Worm (Caenorhabditis elegans) whole organism, L3 larva: Measurements from ENCODE around the gene M02E1.1.

Source experiments
- R02D3.7 ChIP-seq: fragments of 150-350 bp; optimal IDR thresholded peaks from 2 replicates; lab custom pipeline; 2014; ENCODE audit warnings: missing biosample characterization, missing genetic modification characterization
- ZK546.5 ChIP-seq: sonication (generic microtip); optimal IDR thresholded peaks from 2 replicates; lab custom pipeline; 2017; ENCODE audit warnings: missing biosample characterization, missing genetic modification characterization
- aly-2 ChIP-seq: fragments of 150-350 bp; optimal IDR thresholded peaks from 2 replicates; lab custom pipeline; 2014; ENCODE audit warnings: missing biosample characterization, missing genetic modification characterization
- ama-1 ChIP-seq: fragments of 150-350 bp; optimal IDR thresholded peaks from 2 replicates; lab custom pipeline; 2018
- ceh-16 ChIP-seq: sonication (generic microtip); optimal IDR thresholded peaks from 2 replicates; lab custom pipeline; 2017; ENCODE audit warnings: missing biosample characterization, missing genetic modification characterization
- ceh-28 ChIP-seq: fragments of 150-350 bp; optimal IDR thresholded peaks from 2 replicates; lab custom pipeline; 2014; ENCODE audit warnings: missing biosample characterization, missing genetic modification reagents, missing genetic modification characterization
- ceh-82 ChIP-seq: fragments of 150-350 bp; optimal IDR thresholded peaks from 2 replicates; lab custom pipeline; 2014; ENCODE audit warnings: missing biosample characterization, missing genetic modification characterization
- ceh-9 ChIP-seq: sonication (generic microtip); optimal IDR thresholded peaks from 2 replicates; lab custom pipeline; 2018; ENCODE audit warnings: missing biosample characterization, missing genetic modification characterization
- daf-12 ChIP-seq: fragments of 150-350 bp; optimal IDR thresholded peaks from 2 replicates; lab custom pipeline; 2014; ENCODE audit warnings: missing biosample characterization, missing genetic modification reagents, missing genetic modification characterization
- egl-27 ChIP-seq: sonication (generic microtip); optimal IDR thresholded peaks from 4 replicates; lab custom pipeline; 2017; ENCODE audit warnings: missing biosample characterization, missing genetic modification reagents, missing genetic modification characterization
- egl-5 ChIP-seq: fragments of 150-350 bp; optimal IDR thresholded peaks from 2 replicates; lab custom pipeline; 2017; ENCODE audit warnings: missing biosample characterization, missing genetic modification reagents, missing genetic modification characterization, inconsistent platforms
- elt-1 ChIP-seq: fragments of 150-350 bp; optimal IDR thresholded peaks from 2 replicates; lab custom pipeline; 2014; ENCODE audit warnings: missing biosample characterization, missing genetic modification characterization
- elt-2 ChIP-seq: sonication (generic microtip); optimal IDR thresholded peaks from 2 replicates; lab custom pipeline; 2016; ENCODE audit warnings: missing genetic modification reagents, mild to moderate bottlenecking, missing genetic modification characterization, missing compliant biosample characterization
- elt-3 ChIP-seq, 3 experiments: fragments of 150-350 bp in 1 of 3; sonication (generic microtip) in 2 of 3; optimal IDR thresholded peaks; 2 replicates in 2 of 3; 4 replicates in 1 of 3; lab custom pipeline; 2014 to 2017; ENCODE audit warnings: missing biosample characterization in 3 of 3, missing genetic modification characterization in 3 of 3
- eor-1 ChIP-seq, 2 experiments: fragments of 150-350 bp; optimal IDR thresholded peaks; 2 replicates each; lab custom pipeline; 2014 to 2018; ENCODE audit warnings: missing biosample characterization in 2 of 2, missing genetic modification characterization in 2 of 2
- fkh-10 ChIP-seq: sonication (generic microtip); optimal IDR thresholded peaks from 2 replicates; lab custom pipeline; 2017; ENCODE audit warnings: missing biosample characterization, missing genetic modification reagents, missing genetic modification characterization
- fkh-2 ChIP-seq: fragments of 150-350 bp; optimal IDR thresholded peaks from 2 replicates; lab custom pipeline; 2014; ENCODE audit warnings: missing biosample characterization, missing genetic modification reagents, missing genetic modification characterization
- fos-1 ChIP-seq: fragments of 150-350 bp; optimal IDR thresholded peaks from 2 replicates; lab custom pipeline; 2014; ENCODE audit warnings: missing biosample characterization, missing genetic modification characterization
- hmg-11 ChIP-seq: sonication (generic microtip); optimal IDR thresholded peaks from 2 replicates; lab custom pipeline; 2016; ENCODE audit warnings: missing genetic modification characterization, missing compliant biosample characterization
- jun-1 ChIP-seq: fragments of 150-350 bp; optimal IDR thresholded peaks from 2 replicates; lab custom pipeline; 2014; ENCODE audit warnings: missing biosample characterization, missing genetic modification reagents, missing genetic modification characterization
- lin-15B ChIP-seq: fragments of 150-350 bp; optimal IDR thresholded peaks from 2 replicates; lab custom pipeline; 2014; ENCODE audit warnings: missing biosample characterization, missing genetic modification characterization
- lin-39 ChIP-seq: fragments of 150-350 bp; optimal IDR thresholded peaks from 2 replicates; lab custom pipeline; 2018; ENCODE audit warnings: missing biosample characterization, missing genetic modification reagents, missing genetic modification characterization
- lsy-12 ChIP-seq: sonication (generic microtip); optimal IDR thresholded peaks from 2 replicates; lab custom pipeline; 2016; ENCODE audit warnings: mild to moderate bottlenecking, missing genetic modification characterization, missing compliant biosample characterization
- mdl-1 ChIP-seq: fragments of 150-350 bp; optimal IDR thresholded peaks from 2 replicates; lab custom pipeline; 2014; ENCODE audit warnings: missing biosample characterization, missing genetic modification characterization
- mml-1 ChIP-seq: fragments of 150-350 bp; sonication (generic microtip); optimal IDR thresholded peaks from 3 replicates; lab custom pipeline; 2014; ENCODE audit warnings: missing biosample characterization, missing genetic modification characterization
- nfya-1 ChIP-seq: sonication (generic microtip); optimal IDR thresholded peaks from 2 replicates; lab custom pipeline; 2017; ENCODE audit warnings: missing genetic modification characterization, mild to moderate bottlenecking, missing compliant biosample characterization, antibody characterized with exemption, moderate library complexity; ENCODE audit not compliant: insufficient read depth
- nhr-11 ChIP-seq: fragments of 150-350 bp; optimal IDR thresholded peaks from 2 replicates; lab custom pipeline; 2014; ENCODE audit warnings: missing biosample characterization, missing genetic modification characterization
- nhr-12 ChIP-seq: fragments of 150-350 bp; optimal IDR thresholded peaks from 2 replicates; lab custom pipeline; 2014; ENCODE audit warnings: missing biosample characterization, missing genetic modification characterization
- nhr-23 ChIP-seq: fragments of 150-350 bp; optimal IDR thresholded peaks from 2 replicates; lab custom pipeline; 2014; ENCODE audit warnings: missing biosample characterization, missing genetic modification reagents, missing genetic modification characterization
- nhr-237 ChIP-seq: fragments of 150-350 bp; optimal IDR thresholded peaks from 2 replicates; lab custom pipeline; 2014; ENCODE audit warnings: missing biosample characterization, missing genetic modification characterization
- nhr-25 ChIP-seq: sonication (generic microtip); optimal IDR thresholded peaks from 2 replicates; lab custom pipeline; 2017; ENCODE audit warnings: missing biosample characterization, missing genetic modification characterization
- nhr-28 ChIP-seq: fragments of 150-350 bp; optimal IDR thresholded peaks from 2 replicates; lab custom pipeline; 2014; ENCODE audit warnings: missing biosample characterization, missing genetic modification characterization
- nhr-43 ChIP-seq: sonication (generic microtip); optimal IDR thresholded peaks from 2 replicates; lab custom pipeline; 2016; ENCODE audit warnings: mild to moderate bottlenecking, missing genetic modification characterization, missing compliant biosample characterization; ENCODE audit not compliant: poor library complexity, severe bottlenecking
- nhr-67 ChIP-seq: fragments of 150-350 bp; optimal IDR thresholded peaks from 2 replicates; lab custom pipeline; 2014; ENCODE audit warnings: missing biosample characterization, missing genetic modification characterization
- nhr-76 ChIP-seq: fragments of 150-350 bp; sonication (generic microtip); optimal IDR thresholded peaks from 5 replicates; lab custom pipeline; 2014; ENCODE audit warnings: missing biosample characterization, missing genetic modification characterization
- nhr-77 ChIP-seq: fragments of 150-350 bp; optimal IDR thresholded peaks from 2 replicates; lab custom pipeline; 2014; ENCODE audit warnings: missing biosample characterization, missing genetic modification characterization
- pha-4 ChIP-seq: fragments of 150-350 bp; optimal IDR thresholded peaks from 2 replicates; lab custom pipeline; 2014; ENCODE audit warnings: missing biosample characterization, missing genetic modification reagents, missing genetic modification characterization
- pqm-1 ChIP-seq: fragments of 150-350 bp; optimal IDR thresholded peaks from 2 replicates; lab custom pipeline; 2017; ENCODE audit warnings: missing biosample characterization, missing genetic modification characterization, inconsistent platforms
- sea-2 ChIP-seq: fragments of 150-350 bp; sonication (generic microtip); optimal IDR thresholded peaks from 4 replicates; lab custom pipeline; 2014; ENCODE audit warnings: missing biosample characterization, missing genetic modification reagents, missing genetic modification characterization
- skn-1 ChIP-seq: fragments of 150-350 bp; optimal IDR thresholded peaks from 2 replicates; lab custom pipeline; 2014; ENCODE audit warnings: missing biosample characterization, missing genetic modification characterization
- snpc-4 ChIP-seq: fragments of 150-350 bp; optimal IDR thresholded peaks from 2 replicates; lab custom pipeline; 2014; ENCODE audit warnings: missing biosample characterization, missing genetic modification characterization
- tbx-2 ChIP-seq: sonication (generic microtip); optimal IDR thresholded peaks from 2 replicates; lab custom pipeline; 2016; ENCODE audit warnings: mild to moderate bottlenecking, missing genetic modification characterization, missing compliant biosample characterization
- unc-39 ChIP-seq: sonication (generic microtip); optimal IDR thresholded peaks from 4 replicates; lab custom pipeline; 2017; ENCODE audit warnings: missing biosample characterization, missing genetic modification characterization
- unc-62 ChIP-seq: fragments of 150-350 bp; sonication (generic microtip); optimal IDR thresholded peaks from 4 replicates; lab custom pipeline; 2014; ENCODE audit warnings: missing biosample characterization, missing genetic modification reagents, missing genetic modification characterization
- zag-1 ChIP-seq: fragments of 150-350 bp; optimal IDR thresholded peaks from 2 replicates; lab custom pipeline; 2014; ENCODE audit warnings: missing biosample characterization, missing genetic modification characterization
- ztf-11 ChIP-seq: fragments of 150-350 bp; optimal IDR thresholded peaks from 2 replicates; lab custom pipeline; 2014; ENCODE audit warnings: missing biosample characterization, missing genetic modification characterization
- ztf-4 ChIP-seq: fragments of 150-350 bp; optimal IDR thresholded peaks from 2 replicates; lab custom pipeline; 2014; ENCODE audit warnings: missing biosample characterization, missing genetic modification characterization

Gene M02E1.1

ce11 chrX:380505-380904, 54.6 kb downstream of the M02E1.1 start, which contains the start of gene R04A9.3:
TSS of gene R04A9.3 (minus strand) at chrX:380605.
- TF ChIP-seq snpc-4 (tag; lab: Kevin White, UChicago) = no peak
- TF ChIP-seq ztf-11 = no peak
- TF ChIP-seq ztf-4 (tag; lab: Kevin White, UChicago) = no peak
- TF ChIP-seq nhr-237 (tag; lab: Kevin White, UChicago) = no peak

- no peak for TF ChIP-seq mdl-1 (tag; lab: Kevin White, UChicago)
- no peak for TF ChIP-seq nhr-23
- TF ChIP-seq hmg-11 (tag; lab: Kevin White, UChicago) = peak; percentile 56
- peak; percentile 1 for TF ChIP-seq lin-15B (tag; lab: Kevin White, UChicago)
- TF ChIP-seq pha-4 (tag; lab: Kevin White, UChicago) = peak; percentile 3
Observed at ce11 chrX:381029-381428, 55.1 kb downstream of the M02E1.1 start.

ce11 chrX:382692-383091, 56.8 kb downstream of the M02E1.1 start, which contains the start of gene ife-2:
TSS of gene ife-2 (minus strand) at chrX:382709.
- TF ChIP-seq sea-2 (GFP tag; lab: Kevin White, UChicago) = no peak
- no peak for TF ChIP-seq ceh-82 (tag; lab: Kevin White, UChicago)
- TF ChIP-seq ztf-11 = no peak
- no peak for TF ChIP-seq nhr-12 (tag; lab: Kevin White, UChicago)
- no peak for TF ChIP-seq tbx-2 (tag; lab: Kevin White, UChicago)
- no peak for TF ChIP-seq ceh-9 (tag; lab: Kevin White, UChicago)
- peak; percentile 44 for TF ChIP-seq R02D3.7 (tag; lab: Kevin White, UChicago)
- no peak for TF ChIP-seq eor-1 (tag; optimal IDR thresholded peaks at IDR 0.05; lab: Kevin White, UChicago)
- peak; percentile 62 for TF ChIP-seq lin-39 (tag; lab: Kevin White, UChicago)
- no peak for TF ChIP-seq nhr-67 (tag; lab: Kevin White, UChicago)
- peak; percentile 81 for TF ChIP-seq hmg-11 (tag; lab: Kevin White, UChicago)
- peak; percentile 1 for TF ChIP-seq pqm-1 (tag; lab: Kevin White, UChicago)
- TF ChIP-seq egl-27 = no peak
- TF ChIP-seq egl-5 = no peak
- no peak for TF ChIP-seq fkh-10
- no peak for TF ChIP-seq nhr-11 (tag; lab: Kevin White, UChicago)
- TF ChIP-seq aly-2 (tag; lab: Kevin White, UChicago) = no peak
- peak; percentile 10 for TF ChIP-seq jun-1 (tag; lab: Kevin White, UChicago)
- peak; percentile 60 for TF ChIP-seq nhr-23
- no peak for TF ChIP-seq fos-1 (tag; lab: Kevin White, UChicago)
- TF ChIP-seq ceh-16 (tag; lab: Kevin White, UChicago) = no peak
- TF ChIP-seq mml-1 (tag; lab: Kevin White, UChicago) = no peak
- no peak for TF ChIP-seq nhr-76 (tag; lab: Kevin White, UChicago)
- no peak for TF ChIP-seq nhr-237 (tag; lab: Kevin White, UChicago)
- no peak for TF ChIP-seq nhr-28 (tag; lab: Kevin White, UChicago)
- TF ChIP-seq elt-3 (tag; optimal IDR thresholded peaks at IDR 0.05; lab: Kevin White, UChicago) = no peak
- TF ChIP-seq mdl-1 (tag; lab: Kevin White, UChicago) = no peak
- no peak for TF ChIP-seq unc-39 (tag; lab: Kevin White, UChicago)
- no peak for TF ChIP-seq zag-1
- TF ChIP-seq ama-1 (lab: Kevin White, UChicago) = no peak
- peak; percentile 97 for TF ChIP-seq nfya-1 (tag; lab: Kevin White, UChicago)
- TF ChIP-seq snpc-4 (tag; lab: Kevin White, UChicago) = peak; percentile 58
- TF ChIP-seq elt-1 (tag; lab: Kevin White, UChicago) = no peak
- TF ChIP-seq ceh-28 (tag; lab: Kevin White, UChicago) = peak; percentile 82
- no peak for TF ChIP-seq unc-62
- TF ChIP-seq pha-4 (tag; lab: Kevin White, UChicago) = peak; percentile 94
- TF ChIP-seq skn-1 (tag; lab: Kevin White, UChicago) = peak; percentile 5
- TF ChIP-seq lin-15B (tag; lab: Kevin White, UChicago) = peak; percentile 47
- TF ChIP-seq nhr-43 = peak; percentile 67
- no peak for TF ChIP-seq lsy-12 (tag; lab: Kevin White, UChicago)
- TF ChIP-seq ztf-4 (tag; lab: Kevin White, UChicago) = no peak
- peak; percentile 52 for TF ChIP-seq elt-2 (tag; lab: Kevin White, UChicago)
- no peak for TF ChIP-seq fkh-2 (tag; lab: Kevin White, UChicago)
- TF ChIP-seq nhr-25 (tag; lab: Kevin White, UChicago) = peak; percentile 65
- TF ChIP-seq nhr-77 (tag; lab: Kevin White, UChicago) = no peak
- no peak for TF ChIP-seq daf-12 (tag; lab: Kevin White, UChicago)
- no peak for TF ChIP-seq ZK546.5 (tag; lab: Kevin White, UChicago)
